Worm (Caenorhabditis elegans) whole organism, young adult: ENCODE results near the gene Y57G11C.20.
A peak's percentile ranks its signal among the peaks of the same experiment; 100 is the strongest.

Source experiments
- B0035.1 ChIP-seq: sonication (generic microtip); optimal IDR thresholded peaks from 2 replicates; lab custom pipeline; 2016; ENCODE audit warnings: missing genetic modification characterization, mild to moderate bottlenecking, missing compliant biosample characterization, missing genotype, missing genetic modification reagents
- F10E7.11 ChIP-seq: sonication (generic microtip); optimal IDR thresholded peaks from 2 replicates; lab custom pipeline; 2017; ENCODE audit warnings: mild to moderate bottlenecking, missing genetic modification characterization, moderate library complexity, missing compliant biosample characterization
- F49E8.2 ChIP-seq: sonication (generic microtip); optimal IDR thresholded peaks from 3 replicates; lab custom pipeline; 2017; ENCODE audit warnings: missing genetic modification characterization, mild to moderate bottlenecking, missing compliant biosample characterization, antibody characterized with exemption, moderate library complexity; ENCODE audit not compliant: insufficient read depth
- F57A8.1 ChIP-seq: fragments of 200-800 bp; sonication (Bioruptor generic); optimal IDR thresholded peaks from 2 replicates; lab custom pipeline; 2018; ENCODE audit warnings: mild to moderate bottlenecking, missing genetic modification characterization, moderate library complexity, missing compliant biosample characterization
- K11D2.4 ChIP-seq: fragments of 200-800 bp; sonication (Bioruptor generic); IDR thresholded peaks from 2 replicates; pipeline ENCODE4 v1.3.6; 2022; ENCODE audit warnings: missing genetic modification reagents, missing genetic modification characterization, missing compliant biosample characterization
- T07F8.4 ChIP-seq: sonication (generic microtip); optimal IDR thresholded peaks from 2 replicates; lab custom pipeline; 2016; ENCODE audit warnings: mild to moderate bottlenecking, missing genetic modification characterization, moderate library complexity, missing compliant biosample characterization
- athp-1 ChIP-seq: sonication (generic microtip); optimal IDR thresholded peaks from 2 replicates; lab custom pipeline; 2017; ENCODE audit warnings: mild to moderate bottlenecking, missing genetic modification characterization, missing compliant biosample characterization
- attf-6 ChIP-seq: fragments of 200-800 bp; sonication (Bioruptor generic); IDR thresholded peaks from 2 replicates; pipeline ENCODE4 v1.3.6; 2022; ENCODE audit warnings: missing genetic modification reagents, missing genetic modification characterization, missing compliant biosample characterization
- cebp-1 ChIP-seq, 2 experiments: fragments of 200-800 bp in 1 of 2; sonication (Bioruptor generic) in 1 of 2; sonication (generic microtip) in 1 of 2; IDR thresholded peaks in 1 of 2; optimal IDR thresholded peaks in 1 of 2; 2 replicates each; pipeline versions ENCODE4 v1.3.6 to Lab custom; 2017 to 2022; ENCODE audit warnings: missing compliant biosample characterization in 2 of 2, missing genetic modification characterization in 2 of 2, mild to moderate bottlenecking in 1 of 2, missing genetic modification reagents in 1 of 2, moderate library complexity in 1 of 2
- cebp-2 ChIP-seq: fragments of 200-800 bp; sonication (Bioruptor generic); IDR thresholded peaks from 2 replicates; pipeline ENCODE4 v1.3.6; 2022; ENCODE audit warnings: missing genetic modification characterization, missing compliant biosample characterization
- ceh-79 ChIP-seq: sonication (generic microtip); optimal IDR thresholded peaks from 2 replicates; lab custom pipeline; 2017; ENCODE audit warnings: mild to moderate bottlenecking, missing genetic modification characterization, missing compliant biosample characterization
- efl-1 ChIP-seq: fragments of 150-350 bp; optimal IDR thresholded peaks from 2 replicates; lab custom pipeline; 2014; ENCODE audit warnings: missing biosample characterization, missing genetic modification reagents, missing genetic modification characterization
- ets-4 ChIP-seq: fragments of 200-800 bp; sonication (Bioruptor generic); optimal IDR thresholded peaks from 2 replicates; lab custom pipeline; 2018; ENCODE audit warnings: mild to moderate bottlenecking, missing genetic modification characterization, missing compliant biosample characterization
- gei-17 ChIP-seq: fragments of 200-800 bp; sonication (Bioruptor generic); optimal IDR thresholded peaks from 2 replicates; lab custom pipeline; 2018; ENCODE audit warnings: mild to moderate bottlenecking, missing genetic modification characterization, missing compliant biosample characterization
- hlh-26 ChIP-seq: fragments of 200-800 bp; sonication (Bioruptor generic); conservative IDR thresholded peaks from 2 replicates; pipeline ENCODE4 v1.3.6; 2022; ENCODE audit warnings: missing genetic modification reagents, missing genetic modification characterization, missing compliant biosample characterization
- hsf-1 ChIP-seq: fragments of 200-800 bp; sonication (Bioruptor generic); IDR thresholded peaks from 2 replicates; pipeline ENCODE4 v1.3.6; 2022; ENCODE audit warnings: missing genetic modification reagents, missing genetic modification characterization, missing compliant biosample characterization
- lsy-27 ChIP-seq: sonication (generic microtip); optimal IDR thresholded peaks from 2 replicates; lab custom pipeline; 2017; ENCODE audit warnings: missing genetic modification characterization, mild to moderate bottlenecking, missing compliant biosample characterization, antibody characterized with exemption, missing genotype, borderline replicate concordance; ENCODE audit not compliant: insufficient read depth
- madf-10 ChIP-seq: sonication (generic microtip); optimal IDR thresholded peaks from 2 replicates; lab custom pipeline; 2016; ENCODE audit warnings: mild to moderate bottlenecking, missing genetic modification characterization, missing compliant biosample characterization
- nfya-2 ChIP-seq: fragments of 200-800 bp; sonication (Bioruptor generic); IDR thresholded peaks from 2 replicates; pipeline ENCODE4 v1.3.6; 2022; ENCODE audit warnings: missing genetic modification reagents, missing genetic modification characterization, missing compliant biosample characterization
- nhr-120 ChIP-seq: fragments of 200-800 bp; sonication (Bioruptor generic); IDR thresholded peaks from 2 replicates; pipeline ENCODE4 v1.3.6; 2022; ENCODE audit warnings: missing genetic modification characterization, missing compliant biosample characterization
- pha-4 ChIP-seq: fragments of 150-350 bp; sonication (generic microtip); optimal IDR thresholded peaks from 2 replicates; lab custom pipeline; 2014; ENCODE audit warnings: missing biosample characterization, missing genetic modification reagents, missing genetic modification characterization
- repo-1 ChIP-seq: sonication (generic microtip); optimal IDR thresholded peaks from 2 replicates; lab custom pipeline; 2017; ENCODE audit warnings: mild to moderate bottlenecking, missing genetic modification characterization, missing compliant biosample characterization
- snpc-4 ChIP-seq, 5 experiments: fragments of 150-350 bp in 1 of 5; sonication (generic microtip) in 4 of 5; optimal IDR thresholded peaks; 2 replicates each; lab custom pipeline; 2014 to 2018; ENCODE audit warnings: missing genetic modification characterization in 5 of 5, missing biosample characterization in 3 of 5, antibody characterized with exemption in 2 of 5, mild to moderate bottlenecking in 2 of 5, missing compliant biosample characterization in 2 of 5, missing genotype in 2 of 5, moderate library complexity in 2 of 5, missing genetic modification reagents in 1 of 5
- ztf-26 ChIP-seq: sonication (generic microtip); optimal IDR thresholded peaks from 2 replicates; lab custom pipeline; 2017; ENCODE audit warnings: missing genetic modification characterization, missing compliant biosample characterization
- ztf-6 ChIP-seq: fragments of 200-800 bp; sonication (Bioruptor generic); IDR thresholded peaks from 2 replicates; pipeline ENCODE4 v1.3.6; 2022; ENCODE audit warnings: missing genetic modification reagents, missing genetic modification characterization, missing compliant biosample characterization

Y57G11C.20 gene

DNA sequence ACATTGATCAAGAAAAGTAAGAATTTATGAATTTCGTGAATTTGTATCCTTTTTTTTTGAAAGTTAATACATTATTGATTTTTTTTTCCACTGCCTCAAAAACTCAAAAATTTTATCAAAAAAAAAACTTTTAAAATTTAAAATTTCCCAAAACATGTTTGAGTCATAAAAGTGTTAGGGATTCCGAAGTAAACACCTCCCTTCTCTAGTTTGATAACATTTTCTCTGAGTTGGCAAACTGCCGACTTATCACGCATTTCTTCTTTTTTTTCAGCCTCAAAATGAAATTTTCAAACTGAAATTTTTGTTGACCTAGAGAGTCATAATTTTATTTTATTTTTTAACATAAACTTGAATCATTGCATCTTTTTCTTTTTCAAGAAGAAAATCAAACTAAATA is 47.8 kb downstream of the Y57G11C.20 start:
- TF ChIP-seq madf-10 (tag; lab: Kevin White, UChicago), result no peak
- TF ChIP-seq ztf-6 (GFP tag; lab: Robert Waterston, UW), result no peak
- TF ChIP-seq ztf-26 (tag; lab: Kevin White, UChicago), result no peak
- TF ChIP-seq F49E8.2 (tag; lab: Kevin White, UChicago), result no peak
- TF ChIP-seq athp-1 (tag; lab: Kevin White, UChicago), result no peak
- no peak for TF ChIP-seq gei-17 (GFP tag; lab: Kevin White, UChicago)
- TF ChIP-seq attf-6 (GFP tag; lab: Robert Waterston, UW), result no peak
- no peak for TF ChIP-seq hlh-26
- TF ChIP-seq pha-4 (tag; lab: Kevin White, UChicago), result no peak
- TF ChIP-seq lsy-27 (tag; lab: Kevin White, UChicago), result no peak
- TF ChIP-seq K11D2.4 (GFP tag; lab: Robert Waterston, UW), result no peak
- no peak for TF ChIP-seq efl-1
- no peak for TF ChIP-seq cebp-1 (GFP tag; IDR thresholded peaks at IDR 0.05; lab: Robert Waterston, UW)
- TF ChIP-seq cebp-1 (tag; optimal IDR thresholded peaks at IDR 0.05; lab: Kevin White, UChicago), result no peak
- TF ChIP-seq, all 124 proteins: peak for 0

DNA sequence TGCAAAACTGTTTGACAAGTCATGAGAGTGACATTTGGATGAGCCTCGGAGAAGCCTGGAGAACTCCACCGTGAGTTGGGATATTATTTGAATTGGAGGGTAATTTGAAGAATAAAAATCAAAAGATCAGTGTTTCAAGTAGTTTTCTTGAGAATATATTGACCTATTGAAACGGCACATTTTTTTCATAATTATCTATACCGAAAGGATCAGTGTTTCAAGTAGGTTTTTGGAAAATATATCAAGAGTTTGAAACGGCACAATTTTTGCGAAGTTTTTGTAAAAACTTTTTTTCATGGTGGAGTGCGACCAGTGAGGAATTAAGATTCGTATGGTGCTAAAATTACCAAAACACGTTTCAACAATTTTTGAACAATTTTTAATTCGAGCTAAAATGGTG is 48.8 kb downstream of the Y57G11C.20 start:
- TF ChIP-seq attf-6 (GFP tag; lab: Robert Waterston, UW) (0 out of 2 replicates have a peak, but pooled peaks have one; percentile 58), F10E7.11 (no peak), nhr-120 (GFP tag; lab: Robert Waterston, UW) (no peak), B0035.1 (tag; lab: Kevin White, UChicago) (no peak), efl-1 (no peak), snpc-4 (GFP tag; optimal IDR thresholded peaks at IDR 0.05; lab: Kevin White, UChicago) (no peak), snpc-4 (tag; optimal IDR thresholded peaks at IDR 0.05; lab: Kevin White, UChicago) (peak in 3 of 4 experiments; percentile 11 to 52 (median 46)), ceh-79 (tag; lab: Kevin White, UChicago) (no peak), T07F8.4 (no peak), ets-4 (GFP tag; lab: Kevin White, UChicago) (no peak), F57A8.1 (GFP tag; lab: Kevin White, UChicago) (no peak), nfya-2 (GFP tag; lab: Robert Waterston, UW) (no peak), hsf-1 (GFP tag; lab: Robert Waterston, UW) (no peak)
- TF ChIP-seq, all 124 proteins: peak for 2

DNA sequence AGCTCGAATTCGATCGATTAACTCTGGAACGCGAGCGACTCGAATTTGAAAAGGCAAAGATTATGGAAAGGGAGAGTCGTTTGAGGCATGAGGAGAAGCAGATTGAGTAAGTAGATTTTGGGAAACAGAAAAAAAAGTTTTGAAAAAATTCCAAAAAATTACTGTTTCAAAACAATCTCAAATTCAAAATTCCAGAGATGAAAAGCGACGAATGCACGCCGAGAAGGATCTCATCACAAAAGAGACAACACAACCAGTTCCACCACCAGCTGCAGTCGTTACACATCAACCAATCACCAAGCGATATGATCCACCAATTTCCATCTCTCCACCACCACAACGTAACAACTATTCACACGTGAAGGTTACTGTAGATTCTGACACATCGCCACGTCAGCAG is 51.2 kb downstream of the Y57G11C.20 start:
- TF ChIP-seq cebp-2 (GFP tag; lab: Robert Waterston, UW) (peak; percentile 15; the same call in 1 of the 2 replicates), repo-1 (tag; lab: Kevin White, UChicago) (no peak)
